Fruit fly (Drosophila melanogaster): ENCODE measurements around the gene CG10958.

The CG10958 gene

DNA sequence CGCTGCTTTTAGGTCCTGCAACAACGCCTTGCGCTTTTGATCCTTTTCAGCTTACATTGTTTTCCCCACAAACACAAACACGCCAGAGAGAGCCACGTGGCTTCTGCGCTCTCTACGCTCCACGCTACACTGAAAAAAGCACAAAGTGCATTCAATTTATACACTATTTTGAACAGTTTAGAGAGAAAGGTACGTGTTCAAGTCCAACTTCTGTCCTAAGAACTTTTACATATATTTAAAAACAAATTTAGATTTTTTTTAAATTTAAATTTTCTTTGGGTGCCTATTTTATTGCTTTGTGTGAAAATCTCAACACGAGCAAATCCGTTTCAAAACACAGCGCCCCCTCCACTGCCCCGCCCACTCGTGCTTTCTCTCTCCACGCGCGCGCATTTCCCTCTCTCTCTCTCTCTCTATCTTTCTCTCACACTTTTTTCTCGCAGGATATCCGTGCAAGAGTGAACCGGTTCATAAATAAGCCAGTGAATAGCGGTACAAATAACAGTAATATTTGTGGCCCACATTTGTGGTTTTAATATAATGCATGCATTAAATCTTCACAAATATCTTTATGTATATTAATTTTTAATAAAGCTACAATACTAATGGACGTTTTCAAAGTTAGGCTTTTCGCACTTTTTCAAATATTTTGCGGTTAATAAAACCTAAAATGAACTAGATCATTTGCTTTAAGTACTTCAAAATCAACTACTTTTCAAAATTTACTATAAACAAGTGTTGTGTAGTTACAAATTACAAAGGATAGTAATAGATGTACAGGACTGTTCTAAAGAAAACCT is 31.9 kb upstream of the CG10958 start (continued):
- TF ChIP-seq CG9876 (GFP tag; optimal IDR thresholded peaks at IDR 0.05) (no peak), CG3163 (GFP tag; optimal IDR thresholded peaks at IDR 0.05) (no peak), CG1602 (GFP tag; optimal IDR thresholded peaks at IDR 0.05) (peak; percentile 43), twi (tag; optimal IDR thresholded peaks at IDR 0.05) (peak; percentile 32), esg (GFP tag; conservative IDR thresholded peaks at IDR 0.05) (peak; percentile 81), CG10209 (GFP tag; optimal IDR thresholded peaks at IDR 0.05) (peak; percentile 74), CG7928 (GFP tag; optimal IDR thresholded peaks at IDR 0.05) (no peak), cato (GFP tag; optimal IDR thresholded peaks at IDR 0.05; ENCODE audit: borderline replicate concordance) (no peak), CG18764 (GFP tag; optimal IDR thresholded peaks at IDR 0.05) (peak; percentile 34), CG4617 (GFP tag; optimal IDR thresholded peaks at IDR 0.05; ENCODE audit: borderline replicate concordance) (peak; percentile 26), chif (GFP tag; optimal IDR thresholded peaks at IDR 0.05) (peak in 1 of 2 experiments; percentile 54), Tbp (GFP tag; optimal IDR thresholded peaks at IDR 0.05) (no peak), CG8944 (GFP tag; optimal IDR thresholded peaks at IDR 0.05) (peak; percentile 34), CG32767 (GFP tag; IDR thresholded peaks at IDR 0.05) (peak; percentile 56), chn (GFP tag; optimal IDR thresholded peaks at IDR 0.05) (peak; percentile 67), CG3281 (GFP tag; optimal IDR thresholded peaks at IDR 0.05) (peak; percentile 85), CG12744 (GFP tag; optimal IDR thresholded peaks at IDR 0.05) (peak; percentile 53), CG30403 (GFP tag; optimal IDR thresholded peaks at IDR 0.05) (peak; percentile 81), CG18011 (GFP tag; optimal IDR thresholded peaks at IDR 0.05) (peak; percentile 26), Poxn (GFP tag; IDR thresholded peaks at IDR 0.05) (peak; percentile 52), hb (GFP tag; IDR thresholded peaks at IDR 0.05; ENCODE audit: partially characterized antibody) (no peak), sens (GFP tag) (peak; percentile 93), sim (GFP tag; IDR thresholded peaks at IDR 0.05) (peak; percentile 68), ems (GFP tag; optimal IDR thresholded peaks at IDR 0.05) (peak; percentile 58), trh (GFP tag; optimal IDR thresholded peaks at IDR 0.05) (no peak), CHES-1-like (GFP tag; optimal IDR thresholded peaks at IDR 0.05) (peak; percentile 29), NK7.1 (GFP tag; optimal IDR thresholded peaks at IDR 0.05) (peak; percentile 40), CG14441 (GFP tag; IDR thresholded peaks at IDR 0.05) (peak; percentile 83), CG10431 (GFP tag; optimal IDR thresholded peaks at IDR 0.05) (peak; percentile 59), CG11093 (GFP tag; IDR thresholded peaks at IDR 0.05) (peak; percentile 58; the same call in 2 of the 3 replicates), Lim3 (GFP tag; IDR thresholded peaks at IDR 0.05) (no peak), CG6272 (GFP tag; IDR thresholded peaks at IDR 0.05) (peak; percentile 85), Gug (GFP tag; IDR thresholded peaks at IDR 0.05) (peak; percentile 67; the same call in 2 of the 4 replicates), CG4820 (GFP tag; optimal IDR thresholded peaks at IDR 0.05) (peak; percentile 60), CG34224 (GFP tag; IDR thresholded peaks at IDR 0.05; ENCODE audit: partially characterized antibody) (no peak), ind (GFP tag; optimal IDR thresholded peaks at IDR 0.05) (peak; percentile 70), CG15514 (GFP tag; optimal IDR thresholded peaks at IDR 0.05) (peak; percentile 97), unpg (GFP tag; optimal IDR thresholded peaks at IDR 0.05) (peak; percentile 88), nom (GFP tag; optimal IDR thresholded peaks at IDR 0.05) (peak; percentile 20), CG4360 (GFP tag; IDR thresholded peaks at IDR 0.05) (no peak), Max (GFP tag; optimal IDR thresholded peaks at IDR 0.05) (peak; percentile 68), CG32772 (GFP tag; IDR thresholded peaks at IDR 0.05) (peak; percentile 87), CG31365 (tag; optimal IDR thresholded peaks at IDR 0.05) (peak; percentile 37), bbx (GFP tag; IDR thresholded peaks at IDR 0.05; ENCODE audit: partially characterized antibody) (no peak), CkIIα-i1 (GFP tag; IDR thresholded peaks at IDR 0.05) (peak; percentile 40; the same call in 1 of the 2 replicates), Bgb (GFP tag; IDR thresholded peaks at IDR 0.05; ENCODE audit: partially characterized antibody) (no peak), Drgx (GFP tag; IDR thresholded peaks at IDR 0.05) (peak; percentile 91), CG1647 (GFP tag; optimal IDR thresholded peaks at IDR 0.05) (peak; percentile 57), CG14667 (GFP tag; IDR thresholded peaks at IDR 0.05) (peak; percentile 71), Dip2 (GFP tag; IDR thresholded peaks at IDR 0.05) (no peak)

Measured in whole organism, embryonic.